Worm (Caenorhabditis elegans) whole organism, L2 larva: ENCODE measurements around the gene syf-2.

Source experiments
- R02D3.7 ChIP-seq: fragments of 150-350 bp; optimal IDR thresholded peaks from 2 replicates; lab custom pipeline; 2014; ENCODE audit warnings: missing biosample characterization, missing genetic modification characterization
- ama-1 ChIP-seq: fragments of 150-350 bp; optimal IDR thresholded peaks from 2 replicates; lab custom pipeline; 2018; ENCODE audit warnings: inconsistent platforms

- TF ChIP-seq ama-1 (lab: Kevin White, UChicago) (peak; percentile 41), R02D3.7 (tag; lab: Kevin White, UChicago) (peak; percentile 28)
These were observed 46.1 kb upstream of the syf-2 start, which contains the start of gene rpl-6 for ce11 chrIII:7207903-7208497.
